Fruit fly (Drosophila melanogaster): ENCODE measurements around the gene H2.0.
A peak's percentile ranks its signal among the peaks of the same experiment; 100 is the strongest.

The H2.0 gene

DNA sequence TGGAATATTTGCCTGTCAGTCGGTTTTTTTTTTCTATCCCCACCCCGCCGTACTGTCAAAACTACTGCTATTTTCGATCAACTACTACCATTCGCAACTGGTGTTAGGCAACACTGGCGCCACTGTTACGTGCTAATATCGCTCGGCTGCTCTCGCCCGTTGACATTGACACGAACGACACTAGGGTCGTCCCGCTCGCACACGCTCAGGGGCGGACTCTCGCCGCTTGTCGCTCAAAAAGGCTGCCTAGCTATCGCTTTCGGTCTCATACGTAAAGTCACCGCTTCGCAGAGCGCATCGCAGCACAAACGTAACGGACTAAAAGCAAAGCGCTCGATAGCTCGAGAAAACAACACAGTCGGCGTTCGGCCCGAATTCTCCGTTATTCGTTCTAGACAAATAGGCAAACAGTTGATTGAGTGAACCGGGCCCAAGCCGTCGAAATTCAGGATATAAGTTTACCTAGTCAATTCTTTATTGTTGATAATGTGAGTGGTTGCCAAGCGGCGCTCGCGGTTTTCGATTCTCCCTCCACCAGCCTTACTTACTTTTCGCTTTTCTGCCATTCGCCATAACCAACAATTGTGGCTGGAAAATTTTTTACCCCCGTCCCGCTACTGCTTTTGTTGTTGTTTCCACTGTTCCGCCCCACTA is 36.7 kb downstream of the H2.0 start (continued):
- TF ChIP-seq salr (GFP tag; optimal IDR thresholded peaks at IDR 0.05): peak in 1 of 2 experiments; percentile 16
- TF ChIP-seq Sox102F (GFP tag; optimal IDR thresholded peaks at IDR 0.05): no peak
- TF ChIP-seq CG11294 (GFP tag; IDR thresholded peaks at IDR 0.05): no peak
- no peak for TF ChIP-seq Blimp-1 (GFP tag; optimal IDR thresholded peaks at IDR 0.05)
- no peak for TF ChIP-seq CG6276 (GFP tag; optimal IDR thresholded peaks at IDR 0.05)
- no peak for TF ChIP-seq fd85E (GFP tag; optimal IDR thresholded peaks at IDR 0.05)
- peak; percentile 28 for TF ChIP-seq CG6808 (GFP tag; optimal IDR thresholded peaks at IDR 0.05)
- no peak for TF ChIP-seq CG10631 (GFP tag; optimal IDR thresholded peaks at IDR 0.05)
- no peak for TF ChIP-seq CG15336 (GFP tag; IDR thresholded peaks at IDR 0.05)
- peak; percentile 22 for TF ChIP-seq Smox (GFP tag; optimal IDR thresholded peaks at IDR 0.05)
- TF ChIP-seq Ets96B (tag; optimal IDR thresholded peaks at IDR 0.05): peak; percentile 29
- TF ChIP-seq pdm3 (GFP tag; optimal IDR thresholded peaks at IDR 0.05): peak; percentile 25
- TF ChIP-seq Sox15 (GFP tag; optimal IDR thresholded peaks at IDR 0.05): no peak
- peak; percentile 45 for TF ChIP-seq dsx (GFP tag; optimal IDR thresholded peaks at IDR 0.05; ENCODE audit: poor library complexity, severe bottlenecking)
- peak; percentile 45 for TF ChIP-seq lz (GFP tag; optimal IDR thresholded peaks at IDR 0.05)
- peak; percentile 16 for TF ChIP-seq CG32006 (GFP tag; optimal IDR thresholded peaks at IDR 0.05)
- TF ChIP-seq fkh (GFP tag; optimal IDR thresholded peaks at IDR 0.05): peak; percentile 72
- no peak for TF ChIP-seq CG34406 (GFP tag; optimal IDR thresholded peaks at IDR 0.05)
- no peak for TF ChIP-seq CG8319 (GFP tag; optimal IDR thresholded peaks at IDR 0.05)
- TF ChIP-seq fd59A (GFP tag; optimal IDR thresholded peaks at IDR 0.05): peak; percentile 33
- TF ChIP-seq CG9139 (GFP tag; optimal IDR thresholded peaks at IDR 0.05): peak; percentile 28
- peak; percentile 50 for TF ChIP-seq CG6854 (GFP tag; optimal IDR thresholded peaks at IDR 0.05)
- TF ChIP-seq CG11762 (GFP tag; optimal IDR thresholded peaks at IDR 0.05; ENCODE audit: insufficient read depth): no peak
- TF ChIP-seq CG31627 (GFP tag; optimal IDR thresholded peaks at IDR 0.05): no peak
- TF ChIP-seq CG4318 (GFP tag; optimal IDR thresholded peaks at IDR 0.05): no peak
- TF ChIP-seq Hr39 (GFP tag; optimal IDR thresholded peaks at IDR 0.05): peak; percentile 21
- peak; percentile 32 for TF ChIP-seq net (GFP tag; optimal IDR thresholded peaks at IDR 0.05)
- TF ChIP-seq eg (GFP tag; IDR thresholded peaks at IDR 0.05): no peak
- peak; percentile 88 for TF ChIP-seq CG1621 (tag; optimal IDR thresholded peaks at IDR 0.05)

- no peak for TF ChIP-seq dsx (GFP tag; optimal IDR thresholded peaks at IDR 0.05; ENCODE audit: poor library complexity, severe bottlenecking)
- no peak for TF ChIP-seq cyc (GFP tag; optimal IDR thresholded peaks at IDR 0.05)
- no peak for TF ChIP-seq esn (GFP tag; optimal IDR thresholded peaks at IDR 0.05)
- peak in 1 of 2 experiments; percentile 7 for TF ChIP-seq salr (GFP tag; optimal IDR thresholded peaks at IDR 0.05)
- TF ChIP-seq fd85E (GFP tag; optimal IDR thresholded peaks at IDR 0.05): no peak
- no peak for TF ChIP-seq CG10631 (GFP tag; optimal IDR thresholded peaks at IDR 0.05)
- no peak for TF ChIP-seq CG9139 (GFP tag; optimal IDR thresholded peaks at IDR 0.05)
- TF ChIP-seq Gug (GFP tag; IDR thresholded peaks at IDR 0.05): no peak
- TF ChIP-seq CG15336 (GFP tag; IDR thresholded peaks at IDR 0.05): no peak
- peak; percentile 43 for TF ChIP-seq svp (GFP tag)
- no peak for TF ChIP-seq CG11294 (GFP tag; IDR thresholded peaks at IDR 0.05)
- no peak for TF ChIP-seq CG11762 (GFP tag; optimal IDR thresholded peaks at IDR 0.05; ENCODE audit: insufficient read depth)
- TF ChIP-seq CG6276 (GFP tag; optimal IDR thresholded peaks at IDR 0.05): no peak
- TF ChIP-seq CG1621 (tag; optimal IDR thresholded peaks at IDR 0.05): no peak
- TF ChIP-seq achi (GFP tag; optimal IDR thresholded peaks at IDR 0.05): peak; percentile 35
- TF ChIP-seq CG4318 (GFP tag; optimal IDR thresholded peaks at IDR 0.05): no peak
- no peak for TF ChIP-seq CG32006 (GFP tag; optimal IDR thresholded peaks at IDR 0.05)
- no peak for TF ChIP-seq dac (GFP tag; optimal IDR thresholded peaks at IDR 0.05)
- no peak for TF ChIP-seq CG10669 (GFP tag; optimal IDR thresholded peaks at IDR 0.05)
- TF ChIP-seq Blimp-1 (GFP tag; optimal IDR thresholded peaks at IDR 0.05): no peak
- TF ChIP-seq Sox102F (GFP tag; optimal IDR thresholded peaks at IDR 0.05): no peak
- TF ChIP-seq fd59A (GFP tag; optimal IDR thresholded peaks at IDR 0.05): no peak
- TF ChIP-seq CG11902 (GFP tag; optimal IDR thresholded peaks at IDR 0.05): no peak
- no peak for TF ChIP-seq Sox15 (GFP tag; optimal IDR thresholded peaks at IDR 0.05)
- no peak for TF ChIP-seq acj6 (GFP tag; optimal IDR thresholded peaks at IDR 0.05)
- TF ChIP-seq pdm3 (GFP tag; optimal IDR thresholded peaks at IDR 0.05): no peak
- no peak for TF ChIP-seq CG7368 (GFP tag; optimal IDR thresholded peaks at IDR 0.05)
- peak; percentile 15 for TF ChIP-seq CG3919 (GFP tag; optimal IDR thresholded peaks at IDR 0.05)
- no peak for TF ChIP-seq eg (GFP tag; IDR thresholded peaks at IDR 0.05)
- no peak for TF ChIP-seq CG8319 (GFP tag; optimal IDR thresholded peaks at IDR 0.05)
- no peak for TF ChIP-seq Eip75B (GFP tag; optimal IDR thresholded peaks at IDR 0.05)
- TF ChIP-seq CG6163 (GFP tag; IDR thresholded peaks at IDR 0.05): no peak
- TF ChIP-seq Hr38 (GFP tag; optimal IDR thresholded peaks at IDR 0.05): no peak
- TF ChIP-seq Ets96B (tag; optimal IDR thresholded peaks at IDR 0.05): no peak
- peak in 1 of 2 experiments; percentile 12 for TF ChIP-seq ss (GFP tag; optimal IDR thresholded peaks at IDR 0.05)
Measured at dm6 chr2L:5981433-5982333, 37.5 kb downstream of the H2.0 start, which contains the start of gene eIF4A. eIF4A (plus strand) TSS chr2L:5981764.

All from whole organism, prepupa.